Fruit fly (Drosophila melanogaster): ENCODE measurements around the gene CG9698.

The CG9698 gene

dm6 chr3R:30540196-30540595 is 25.6 kb downstream of the CG9698 start (continued):
- TF ChIP-seq CG8944 (GFP tag; optimal IDR thresholded peaks at IDR 0.05) (peak; percentile 92), sens-2 (GFP tag; IDR thresholded peaks at IDR 0.05) (peak; percentile 86), CG3838 (GFP tag; optimal IDR thresholded peaks at IDR 0.05) (peak; percentile 81), CrebB (tag; optimal IDR thresholded peaks at IDR 0.05) (peak; percentile 83), HHEX (GFP tag; optimal IDR thresholded peaks at IDR 0.05) (peak; percentile 92), yki (optimal IDR thresholded peaks at IDR 0.05) (no peak), CG8765 (GFP tag; IDR thresholded peaks at IDR 0.05) (0 out of 2 replicates have a peak, but pooled peaks have one; percentile 58), Taf1 (GFP tag; IDR thresholded peaks at IDR 0.05) (peak; percentile 81), gsb (GFP tag; IDR thresholded peaks at IDR 0.05) (peak; percentile 89), CG14050 (GFP tag; IDR thresholded peaks at IDR 0.05) (peak; percentile 91), CG14710 (tag; optimal IDR thresholded peaks at IDR 0.05) (peak; percentile 77), ind (GFP tag; optimal IDR thresholded peaks at IDR 0.05) (peak; percentile 97), eve (GFP tag; optimal IDR thresholded peaks at IDR 0.05) (peak in 1 of 2 experiments; percentile 94), wek (GFP tag; optimal IDR thresholded peaks at IDR 0.05) (peak; percentile 77), CG1602 (GFP tag; optimal IDR thresholded peaks at IDR 0.05) (peak; percentile 87), Ets65A (GFP tag) (peak; percentile 99), CG6272 (GFP tag; IDR thresholded peaks at IDR 0.05) (peak; percentile 85), CG10209 (GFP tag; optimal IDR thresholded peaks at IDR 0.05) (peak; percentile 90), Hey (tag; optimal IDR thresholded peaks at IDR 0.05) (peak; percentile 77), hth (optimal IDR thresholded peaks at IDR 0.05) (no peak), trh (GFP tag; optimal IDR thresholded peaks at IDR 0.05) (peak; percentile 69), CG10979 (tag; optimal IDR thresholded peaks at IDR 0.05) (peak; percentile 86), lab (GFP tag; optimal IDR thresholded peaks at IDR 0.05) (peak; percentile 97), salm (tag; optimal IDR thresholded peaks at IDR 0.05) (peak; percentile 85), Doc2 (GFP tag; IDR thresholded peaks at IDR 0.05) (peak; percentile 80), CG2889 (GFP tag; IDR thresholded peaks at IDR 0.05) (peak; percentile 90), row (GFP tag; IDR thresholded peaks at IDR 0.05) (peak; percentile 93), dmrt11E (tag; optimal IDR thresholded peaks at IDR 0.05) (peak; percentile 67), Atf-2 (GFP tag; optimal IDR thresholded peaks at IDR 0.05) (peak; percentile 87), so (GFP tag; IDR thresholded peaks at IDR 0.05) (peak; percentile 93), CG18011 (GFP tag; optimal IDR thresholded peaks at IDR 0.05) (peak; percentile 69), Bdp1 (GFP tag; optimal IDR thresholded peaks at IDR 0.05) (peak; percentile 84), CG2202 (tag; optimal IDR thresholded peaks at IDR 0.05) (peak; percentile 62), CG16813 (GFP tag; IDR thresholded peaks at IDR 0.05; ENCODE audit: partially characterized antibody) (no peak), CG4360 (GFP tag; IDR thresholded peaks at IDR 0.05) (peak; percentile 66), gt (GFP tag; IDR thresholded peaks at IDR 0.05) (peak; percentile 81), croc (GFP tag; conservative IDR thresholded peaks at IDR 0.05) (peak; percentile 80), Kr (GFP tag; optimal IDR thresholded peaks at IDR 0.05) (no peak), luna (GFP tag; optimal IDR thresholded peaks at IDR 0.05) (peak; percentile 85), ttk (GFP tag; IDR thresholded peaks at IDR 0.05) (peak; percentile 90), lola (GFP tag; optimal IDR thresholded peaks at IDR 0.05) (peak in 1 of 3 experiments; percentile 67), psq (GFP tag; optimal IDR thresholded peaks at IDR 0.05) (peak; percentile 69), CG9876 (GFP tag; optimal IDR thresholded peaks at IDR 0.05) (peak; percentile 92), slou (GFP tag; optimal IDR thresholded peaks at IDR 0.05) (peak; percentile 85), Mad (GFP tag; optimal IDR thresholded peaks at IDR 0.05) (peak; percentile 88), crol (GFP tag; IDR thresholded peaks at IDR 0.05) (0 out of 2 replicates have a peak, but pooled peaks have one; percentile 17), maf-S (GFP tag; optimal IDR thresholded peaks at IDR 0.05) (peak; percentile 93), chm (GFP tag; IDR thresholded peaks at IDR 0.05) (peak; percentile 90), vvl (GFP tag; IDR thresholded peaks at IDR 0.05) (peak; percentile 96), Vsx1 (GFP tag; optimal IDR thresholded peaks at IDR 0.05) (peak; percentile 66), rib (GFP tag; IDR thresholded peaks at IDR 0.05) (peak; percentile 91), CG10147 (GFP tag; optimal IDR thresholded peaks at IDR 0.05) (peak; percentile 92)

Data from whole organism, embryonic.